Worm (Caenorhabditis elegans) whole organism, young adult: Measurements from ENCODE around the gene Y39A1A.10.
A peak's percentile ranks its signal among the peaks of the same experiment; 100 is the strongest.

Source experiments
- B0261.1 ChIP-seq: sonication (generic microtip); optimal IDR thresholded peaks from 2 replicates; lab custom pipeline; 2016; ENCODE audit warnings: mild to moderate bottlenecking, missing genetic modification characterization, moderate library complexity, missing compliant biosample characterization
- F23B12.7 ChIP-seq: sonication (generic microtip); optimal IDR thresholded peaks from 2 replicates; lab custom pipeline; 2017; ENCODE audit warnings: missing genetic modification characterization, mild to moderate bottlenecking, missing compliant biosample characterization, antibody characterized with exemption, moderate library complexity; ENCODE audit not compliant: insufficient read depth
- F33H1.4 ChIP-seq: fragments of 200-800 bp; sonication (Bioruptor generic); IDR thresholded peaks from 2 replicates; pipeline ENCODE4 v1.3.6; 2022; ENCODE audit warnings: missing genetic modification reagents, missing genetic modification characterization, missing compliant biosample characterization
- T26A5.8 ChIP-seq: sonication (generic microtip); optimal IDR thresholded peaks from 2 replicates; lab custom pipeline; 2016; ENCODE audit warnings: missing genetic modification characterization, missing compliant biosample characterization
- Y53G8AR.9 ChIP-seq: fragments of 200-800 bp; sonication (Bioruptor generic); conservative IDR thresholded peaks from 2 replicates; pipeline ENCODE4 v1.3.6; 2022; ENCODE audit warnings: missing genetic modification reagents, missing genetic modification characterization, missing compliant biosample characterization
- Y56A3A.18 ChIP-seq: fragments of 200-800 bp; sonication (Bioruptor generic); IDR thresholded peaks from 2 replicates; pipeline ENCODE4 v1.3.6; 2022; ENCODE audit warnings: missing genetic modification reagents, missing genetic modification characterization, missing compliant biosample characterization
- Y67H2A.10 ChIP-seq: fragments of 200-800 bp; sonication (Bioruptor generic); conservative IDR thresholded peaks from 2 replicates; pipeline ENCODE4 v1.3.6; 2022; ENCODE audit warnings: missing genetic modification reagents, missing genetic modification characterization, missing compliant biosample characterization
- Y95B8A.8 ChIP-seq: fragments of 200-800 bp; sonication (Bioruptor generic); IDR thresholded peaks from 2 replicates; pipeline ENCODE4 v1.3.6; 2022; ENCODE audit warnings: missing genetic modification reagents, missing genetic modification characterization, missing compliant biosample characterization
- ZK185.1 ChIP-seq: sonication (generic microtip); optimal IDR thresholded peaks from 2 replicates; lab custom pipeline; 2016; ENCODE audit warnings: mild to moderate bottlenecking, missing genetic modification characterization, missing compliant biosample characterization; ENCODE audit not compliant: poor library complexity, severe bottlenecking
- akir-1 ChIP-seq: fragments of 200-800 bp; sonication (Bioruptor generic); optimal IDR thresholded peaks from 2 replicates; lab custom pipeline; 2018; ENCODE audit warnings: mild to moderate bottlenecking, missing genetic modification characterization, moderate library complexity, missing compliant biosample characterization
- aptf-2 ChIP-seq: fragments of 200-800 bp; sonication (Bioruptor generic); conservative IDR thresholded peaks from 2 replicates; pipeline ENCODE4 v1.3.6; 2022; ENCODE audit warnings: missing genetic modification reagents, missing genetic modification characterization, missing compliant biosample characterization
- attf-5 ChIP-seq: fragments of 200-800 bp; sonication (Bioruptor generic); optimal IDR thresholded peaks from 2 replicates; lab custom pipeline; 2018; ENCODE audit warnings: mild to moderate bottlenecking, missing genetic modification characterization, missing compliant biosample characterization
- bed-1 ChIP-seq: fragments of 200-800 bp; sonication (Bioruptor generic); IDR thresholded peaks from 2 replicates; pipeline ENCODE4 v1.3.6; 2022; ENCODE audit warnings: missing genetic modification reagents, missing genetic modification characterization, missing compliant biosample characterization
- cebp-2 ChIP-seq: fragments of 200-800 bp; sonication (Bioruptor generic); IDR thresholded peaks from 2 replicates; pipeline ENCODE4 v1.3.6; 2022; ENCODE audit warnings: missing genetic modification characterization, missing compliant biosample characterization
- ceh-58 ChIP-seq: fragments of 200-800 bp; sonication (Bioruptor generic); IDR thresholded peaks from 2 replicates; pipeline ENCODE4 v1.3.6; 2022; ENCODE audit warnings: missing genetic modification characterization, missing compliant biosample characterization
- ceh-79 ChIP-seq: sonication (generic microtip); optimal IDR thresholded peaks from 2 replicates; lab custom pipeline; 2017; ENCODE audit warnings: mild to moderate bottlenecking, missing genetic modification characterization, missing compliant biosample characterization
- chd-7 ChIP-seq: sonication (generic microtip); optimal IDR thresholded peaks from 2 replicates; lab custom pipeline; 2016; ENCODE audit warnings: mild to moderate bottlenecking, missing genetic modification characterization, moderate library complexity, missing compliant biosample characterization
- dox-1 ChIP-seq: fragments of 200-800 bp; sonication (Bioruptor generic); IDR thresholded peaks from 2 replicates; pipeline ENCODE4 v1.3.6; 2022; ENCODE audit warnings: missing genetic modification reagents, missing genetic modification characterization, missing compliant biosample characterization
- egl-44 ChIP-seq: fragments of 200-800 bp; sonication (Bioruptor generic); IDR thresholded peaks from 2 replicates; pipeline ENCODE4 v1.3.6; 2022; ENCODE audit warnings: missing genetic modification reagents, missing genetic modification characterization, missing compliant biosample characterization
- ekl-4 ChIP-seq: fragments of 200-800 bp; sonication (Bioruptor generic); IDR thresholded peaks from 2 replicates; pipeline ENCODE4 v1.3.6; 2022; ENCODE audit warnings: missing genetic modification reagents, missing genetic modification characterization, missing compliant biosample characterization
- hlh-26 ChIP-seq: fragments of 200-800 bp; sonication (Bioruptor generic); conservative IDR thresholded peaks from 2 replicates; pipeline ENCODE4 v1.3.6; 2022; ENCODE audit warnings: missing genetic modification reagents, missing genetic modification characterization, missing compliant biosample characterization
- hmg-1.2 ChIP-seq: fragments of 200-800 bp; sonication (Bioruptor generic); IDR thresholded peaks from 2 replicates; pipeline ENCODE4 v1.3.6; 2022; ENCODE audit warnings: missing genetic modification reagents, missing genetic modification characterization, missing compliant biosample characterization
- hrde-1 ChIP-seq: sonication (generic microtip); optimal IDR thresholded peaks from 2 replicates; lab custom pipeline; 2016; ENCODE audit warnings: missing genetic modification characterization, mild to moderate bottlenecking, missing compliant biosample characterization, moderate library complexity, missing genotype, missing genetic modification reagents, borderline replicate concordance
- lag-1 ChIP-seq: fragments of 200-800 bp; sonication (Bioruptor generic); IDR thresholded peaks from 2 replicates; pipeline ENCODE4 v1.3.6; 2022; ENCODE audit warnings: missing genetic modification reagents, missing genetic modification characterization, missing compliant biosample characterization
- let-607 ChIP-seq, 2 experiments: fragments of 200-800 bp in 1 of 2; sonication (Bioruptor generic) in 1 of 2; sonication (generic microtip) in 1 of 2; optimal IDR thresholded peaks; 2 replicates each; lab custom pipeline; 2016 to 2018; ENCODE audit warnings: mild to moderate bottlenecking in 2 of 2, missing compliant biosample characterization in 2 of 2, missing genetic modification characterization in 2 of 2, moderate library complexity in 2 of 2, missing genotype in 1 of 2
- lin-26 ChIP-seq: fragments of 200-800 bp; sonication (Bioruptor generic); IDR thresholded peaks from 2 replicates; pipeline ENCODE4 v1.3.6; 2022; ENCODE audit warnings: missing genetic modification reagents, missing genetic modification characterization, missing compliant biosample characterization
- lin-40 ChIP-seq: sonication (generic microtip); optimal IDR thresholded peaks from 2 replicates; lab custom pipeline; 2016; ENCODE audit warnings: missing genetic modification characterization, mild to moderate bottlenecking, missing compliant biosample characterization, missing genotype, missing genetic modification reagents
- madf-8 ChIP-seq: fragments of 200-800 bp; sonication (Bioruptor generic); conservative IDR thresholded peaks from 2 replicates; pipeline ENCODE4 v1.3.6; 2022; ENCODE audit warnings: missing genetic modification reagents, missing genetic modification characterization, missing compliant biosample characterization
- mel-28 ChIP-seq: sonication (generic microtip); optimal IDR thresholded peaks from 2 replicates; lab custom pipeline; 2016; ENCODE audit warnings: borderline replicate concordance, mild to moderate bottlenecking, missing genetic modification characterization, missing compliant biosample characterization
- nfya-1 ChIP-seq: sonication (generic microtip); optimal IDR thresholded peaks from 2 replicates; lab custom pipeline; 2017; ENCODE audit warnings: antibody characterized with exemption, missing compliant biosample characterization, missing genetic modification characterization, borderline replicate concordance; ENCODE audit not compliant: insufficient read depth
- nfyb-1 ChIP-seq: fragments of 200-800 bp; sonication (Bioruptor generic); IDR thresholded peaks from 2 replicates; pipeline ENCODE4 v1.3.6; 2022; ENCODE audit warnings: missing genetic modification reagents, missing genetic modification characterization, missing compliant biosample characterization
- nhr-120 ChIP-seq: fragments of 200-800 bp; sonication (Bioruptor generic); IDR thresholded peaks from 2 replicates; pipeline ENCODE4 v1.3.6; 2022; ENCODE audit warnings: missing genetic modification characterization, missing compliant biosample characterization
- nhr-27 ChIP-seq: fragments of 200-800 bp; sonication (Bioruptor generic); optimal IDR thresholded peaks from 2 replicates; lab custom pipeline; 2018; ENCODE audit warnings: mild to moderate bottlenecking, missing genetic modification characterization, moderate library complexity, missing compliant biosample characterization
- nhr-80 ChIP-seq: sonication (generic microtip); optimal IDR thresholded peaks from 2 replicates; lab custom pipeline; 2016; ENCODE audit warnings: missing genetic modification characterization, missing compliant biosample characterization
- pbrm-1 ChIP-seq: fragments of 200-800 bp; sonication (Bioruptor generic); IDR thresholded peaks from 2 replicates; pipeline ENCODE4 v1.3.6; 2022; ENCODE audit warnings: missing genetic modification reagents, missing genetic modification characterization, missing compliant biosample characterization
- rcor-1 ChIP-seq: fragments of 200-800 bp; sonication (Bioruptor generic); IDR thresholded peaks from 2 replicates; pipeline ENCODE4 v1.3.6; 2022; ENCODE audit warnings: missing genetic modification reagents, missing genetic modification characterization, missing compliant biosample characterization
- rec-8 ChIP-seq, 2 experiments: sonication (generic microtip); optimal IDR thresholded peaks; 2 replicates each; lab custom pipeline; 2016; ENCODE audit warnings: mild to moderate bottlenecking in 2 of 2, missing genetic modification characterization in 2 of 2, missing genetic modification reagents in 2 of 2, missing genotype in 2 of 2, missing biosample characterization in 1 of 2, missing compliant biosample characterization in 1 of 2, moderate library complexity in 1 of 2
- sea-2 ChIP-seq: fragments of 200-800 bp; sonication (Bioruptor generic); IDR thresholded peaks from 2 replicates; pipeline ENCODE4 v1.3.6; 2022; ENCODE audit warnings: missing genetic modification characterization, missing compliant biosample characterization
- snpc-3.4 ChIP-seq: sonication (generic microtip); optimal IDR thresholded peaks from 2 replicates; lab custom pipeline; 2017; ENCODE audit warnings: missing genetic modification characterization, mild to moderate bottlenecking, missing compliant biosample characterization, antibody characterized with exemption, moderate library complexity, missing genotype, missing genetic modification reagents
- snpc-4 ChIP-seq, 5 experiments: fragments of 150-350 bp in 1 of 5; sonication (generic microtip) in 4 of 5; optimal IDR thresholded peaks; 2 replicates each; lab custom pipeline; 2014 to 2018; ENCODE audit warnings: missing genetic modification characterization in 5 of 5, missing biosample characterization in 3 of 5, antibody characterized with exemption in 2 of 5, mild to moderate bottlenecking in 2 of 5, missing compliant biosample characterization in 2 of 5, missing genotype in 2 of 5, moderate library complexity in 2 of 5, missing genetic modification reagents in 1 of 5
- tbp1 ChIP-seq: fragments of 200-800 bp; sonication (Bioruptor generic); optimal IDR thresholded peaks from 2 replicates; lab custom pipeline; 2018; ENCODE audit warnings: mild to moderate bottlenecking, missing genetic modification characterization, missing compliant biosample characterization
- tbx-9 ChIP-seq: sonication (generic microtip); optimal IDR thresholded peaks from 2 replicates; lab custom pipeline; 2016; ENCODE audit warnings: borderline replicate concordance, missing genetic modification characterization, inconsistent platforms, missing compliant biosample characterization
- unc-130 ChIP-seq: sonication (generic microtip); optimal IDR thresholded peaks from 2 replicates; lab custom pipeline; 2016; ENCODE audit warnings: missing genetic modification reagents, missing genetic modification characterization, missing compliant biosample characterization
- zim-3 ChIP-seq: sonication (generic microtip); optimal IDR thresholded peaks from 2 replicates; lab custom pipeline; 2017; ENCODE audit warnings: mild to moderate bottlenecking, missing genetic modification characterization, moderate library complexity, missing compliant biosample characterization
- ztf-18 ChIP-seq: sonication (generic microtip); optimal IDR thresholded peaks from 2 replicates; lab custom pipeline; 2016; ENCODE audit warnings: missing genotype, mild to moderate bottlenecking, missing genetic modification characterization, missing compliant biosample characterization

Y39A1A.10 gene

ce11 chrIII:10624564-10624963 lies 8.0 kb upstream of the Y39A1A.10 start (continued):
- TF ChIP-seq cebp-2 (0 out of 2 replicates have a peak, but pooled peaks have one; percentile 45), akir-1 (GFP tag; lab: Kevin White, UChicago) (no peak), Y56A3A.18 (GFP tag; lab: Robert Waterston, UW) (0 out of 2 replicates have a peak, but pooled peaks have one; percentile 21), T26A5.8 (tag; lab: Kevin White, UChicago) (no peak), dox-1 (GFP tag; lab: Robert Waterston, UW) (peak; percentile 88), rcor-1 (GFP tag; lab: Robert Waterston, UW) (peak; percentile 51; the same call in 1 of the 2 replicates), egl-44 (peak; percentile 89), zim-3 (peak; percentile 70), nhr-80 (tag; lab: Kevin White, UChicago) (peak; percentile 15), lin-40 (tag; lab: Kevin White, UChicago) (peak; percentile 45), bed-1 (GFP tag; lab: Robert Waterston, UW) (0 out of 2 replicates have a peak, but pooled peaks have one; percentile 69), mel-28 (tag; lab: Kevin White, UChicago) (peak; percentile 49), lin-26 (GFP tag; lab: Robert Waterston, UW) (peak; percentile 97), hlh-26 (GFP tag; lab: Robert Waterston, UW) (no peak), lag-1 (no peak), madf-8 (GFP tag; lab: Robert Waterston, UW) (no peak; the same call in 1 of the 2 replicates), nfya-1 (tag; lab: Kevin White, UChicago) (no peak), ceh-79 (peak; percentile 53), ceh-58 (GFP tag; lab: Robert Waterston, UW) (peak; percentile 80; the same call in 1 of the 2 replicates), snpc-3.4 (peak; percentile 44), rec-8 (tag; optimal IDR thresholded peaks at IDR 0.05; lab: Kevin White, UChicago) (peak; percentile 59 to 73), aptf-2 (GFP tag; lab: Robert Waterston, UW) (no peak), nhr-120 (no peak), snpc-4 (GFP tag; optimal IDR thresholded peaks at IDR 0.05; lab: Kevin White, UChicago) (peak; percentile 32), snpc-4 (tag; optimal IDR thresholded peaks at IDR 0.05; lab: Kevin White, UChicago) (peak in 3 of 4 experiments; percentile 16 to 37 (median 28)), B0261.1 (tag; lab: Kevin White, UChicago) (peak; percentile 86), let-607 (tag; optimal IDR thresholded peaks at IDR 0.05; lab: Kevin White, UChicago) (no peak), Y95B8A.8 (GFP tag; lab: Robert Waterston, UW) (no peak)

- TF ChIP-seq F33H1.4 (peak; percentile 14; the same call in 1 of the 2 replicates), nhr-27 (no peak), Y53G8AR.9 (GFP tag; lab: Robert Waterston, UW) (no peak), ztf-18 (tag; lab: Kevin White, UChicago) (no peak), Y56A3A.18 (GFP tag; lab: Robert Waterston, UW) (no peak), lin-40 (tag; lab: Kevin White, UChicago) (peak; percentile 32), sea-2 (GFP tag; lab: Robert Waterston, UW) (no peak), unc-130 (no peak), nfya-1 (tag; lab: Kevin White, UChicago) (no peak), tbx-9 (tag; lab: Kevin White, UChicago) (no peak), attf-5 (GFP tag; lab: Kevin White, UChicago) (peak; percentile 24), snpc-3.4 (no peak), F23B12.7 (tag; lab: Kevin White, UChicago) (no peak), nfyb-1 (GFP tag; lab: Robert Waterston, UW) (0 out of 2 replicates have a peak, but pooled peaks have one; percentile 34), hrde-1 (no peak), chd-7 (no peak), T26A5.8 (tag; lab: Kevin White, UChicago) (no peak), ZK185.1 (tag; lab: Kevin White, UChicago) (no peak), nhr-80 (tag; lab: Kevin White, UChicago) (no peak), ekl-4 (GFP tag; lab: Robert Waterston, UW) (no peak), pbrm-1 (GFP tag; lab: Robert Waterston, UW) (no peak), lin-26 (GFP tag; lab: Robert Waterston, UW) (no peak), tbp1 (GFP tag; lab: Kevin White, UChicago) (peak; percentile 9), Y67H2A.10 (GFP tag; lab: Robert Waterston, UW) (no peak), hmg-1.2 (peak; percentile 99)
Observed at ce11 chrIII:10628360-10628759, 4.2 kb upstream of the Y39A1A.10 start.
